Worm (Caenorhabditis elegans): Measurements from ENCODE around the gene str-143.

DNA sequence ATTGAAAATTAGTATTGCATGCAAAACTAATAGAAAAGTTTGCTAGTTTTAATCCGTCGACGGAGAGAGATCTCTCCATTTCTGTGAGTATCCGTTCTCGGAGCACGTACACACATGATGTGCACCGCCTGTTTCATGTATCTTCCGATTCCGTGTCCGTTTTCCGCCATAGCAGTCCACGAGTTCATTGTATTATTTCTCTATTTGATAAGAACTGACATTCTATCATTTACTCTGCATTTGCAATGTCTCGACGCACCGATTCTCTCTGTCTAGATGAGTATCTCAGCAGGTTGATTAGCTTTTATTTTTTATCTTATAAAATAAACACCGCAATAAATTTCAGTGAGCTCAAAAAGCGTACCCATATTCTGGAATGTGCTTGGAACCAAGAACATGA, 50.6 kb downstream of the str-143 start:
- TF ChIP-seq zip-5 (tag; optimal IDR thresholded peaks at IDR 0.05), result no peak
- TF ChIP-seq unc-86 (tag; optimal IDR thresholded peaks at IDR 0.05), result no peak
- TF ChIP-seq ceh-6 (GFP tag; optimal IDR thresholded peaks at IDR 0.05), result no peak
- no peak for TF ChIP-seq sdc-2 (tag; optimal IDR thresholded peaks at IDR 0.05)
- no peak for TF ChIP-seq K02D7.2 (tag; optimal IDR thresholded peaks at IDR 0.05)
- TF ChIP-seq sox-4 (tag; optimal IDR thresholded peaks at IDR 0.05), result no peak

Measured in whole organism, late embryonic.